Fruit fly (Drosophila melanogaster): ENCODE data around the gene CG6683.
A peak's percentile ranks its signal among the peaks of the same experiment; 100 is the strongest.

The CG6683 gene

dm6 chr3L:8538355-8538754 lies 23.6 kb upstream of the CG6683 start:
- TF ChIP-seq CG17801 (GFP tag; optimal IDR thresholded peaks at IDR 0.05; ENCODE audit: partially characterized antibody): no peak

- no peak for TF ChIP-seq CG17801 (GFP tag; optimal IDR thresholded peaks at IDR 0.05; ENCODE audit: partially characterized antibody)
These were observed 21.7 kb upstream of the CG6683 start for dm6 chr3L:8536387-8536786.

dm6 chr3L:8534386-8535306 lies 19.9 kb upstream of the CG6683 start, which contains the start of gene ergic53:
Gene ergic53 (plus strand): TSS chr3L:8534977.
- no peak for TF ChIP-seq CG17801 (GFP tag; optimal IDR thresholded peaks at IDR 0.05; ENCODE audit: partially characterized antibody)

dm6 chr3L:8529701-8530100 lies 15.0 kb upstream of the CG6683 start:
- no peak for TF ChIP-seq CG17801 (GFP tag; optimal IDR thresholded peaks at IDR 0.05; ENCODE audit: partially characterized antibody)

dm6 chr3L:8528546-8528945 lies 13.8 kb upstream of the CG6683 start:
- peak; percentile 18 for TF ChIP-seq CG17801 (GFP tag; optimal IDR thresholded peaks at IDR 0.05; ENCODE audit: partially characterized antibody)

dm6 chr3L:8527829-8528228 lies 13.1 kb upstream of the CG6683 start:
- no peak for TF ChIP-seq CG17801 (GFP tag; optimal IDR thresholded peaks at IDR 0.05; ENCODE audit: partially characterized antibody)

dm6 chr3L:8525691-8526421 lies 11.1 kb upstream of the CG6683 start:
- no peak for TF ChIP-seq CG17801 (GFP tag; optimal IDR thresholded peaks at IDR 0.05; ENCODE audit: partially characterized antibody)

- TF ChIP-seq CG17801 (GFP tag; optimal IDR thresholded peaks at IDR 0.05; ENCODE audit: partially characterized antibody): peak; percentile 55
These were observed 10.3 kb upstream of the CG6683 start, which contains the start of the genes GstO1 and foi for dm6 chr3L:8524816-8525625. Gene GstO1 (minus strand): TSS chr3L:8524866. Gene foi (plus strand): TSS chr3L:8525244.

- TF ChIP-seq CG17801 (GFP tag; optimal IDR thresholded peaks at IDR 0.05; ENCODE audit: partially characterized antibody): peak; percentile 51
These were observed 8.5 kb upstream of the CG6683 start, which contains the start of gene GstO2 for dm6 chr3L:8523257-8523656. Gene GstO2 (minus strand): TSS chr3L:8523501.

- TF ChIP-seq CG17801 (GFP tag; optimal IDR thresholded peaks at IDR 0.05; ENCODE audit: partially characterized antibody): no peak
These were observed 5.5 kb upstream of the CG6683 start, which contains the start of gene se for dm6 chr3L:8520252-8520651. Gene se (plus strand): TSS chr3L:8520552.

- no peak for TF ChIP-seq CG17801 (GFP tag; optimal IDR thresholded peaks at IDR 0.05; ENCODE audit: partially characterized antibody)
These were observed 4.5 kb upstream of the CG6683 start for dm6 chr3L:8519232-8519631.

dm6 chr3L:8518516-8519087 lies 3.9 kb upstream of the CG6683 start, which contains the start of gene GstO3:
Gene GstO3 (plus strand): TSS chr3L:8518885.
- TF ChIP-seq CG17801 (GFP tag; optimal IDR thresholded peaks at IDR 0.05; ENCODE audit: partially characterized antibody): peak; percentile 51

dm6 chr3L:8513258-8513657 lies 1.5 kb downstream of the CG6683 start:
- no peak for TF ChIP-seq CG17801 (GFP tag; optimal IDR thresholded peaks at IDR 0.05; ENCODE audit: partially characterized antibody)

dm6 chr3L:8512428-8512827 lies 2.3 kb downstream of the CG6683 start, which contains the start of gene CG6765:
Gene CG6765 (plus strand): TSS chr3L:8512767.
- no peak for TF ChIP-seq CG17801 (GFP tag; optimal IDR thresholded peaks at IDR 0.05; ENCODE audit: partially characterized antibody)
